Fruit fly (Drosophila melanogaster) whole organism, adult: ENCODE data around the gene simj.

Experiments
- CG11617 ChIP-seq: fragments of 200-800 bp; sonication (Bioruptor generic); optimal IDR thresholded peaks from 2 replicates; lab custom pipeline; 2017; ENCODE audit warnings: mild to moderate bottlenecking, missing biosample characterization, missing genetic modification reagents, missing genetic modification characterization
- CG12768 ChIP-seq: fragments of 200-800 bp; sonication (Bioruptor generic); optimal IDR thresholded peaks from 2 replicates; lab custom pipeline; 2017; ENCODE audit warnings: missing biosample characterization, missing genetic modification characterization, mild to moderate bottlenecking, moderate library complexity, missing genetic modification reagents
- CG14711 ChIP-seq: fragments of 200-800 bp; sonication (Bioruptor generic); optimal IDR thresholded peaks from 2 replicates; lab custom pipeline; 2018; ENCODE audit warnings: missing biosample characterization, mild to moderate bottlenecking, missing genetic modification characterization, moderate library complexity
- CG1620 ChIP-seq: fragments of 200-800 bp; sonication (Bioruptor generic); optimal IDR thresholded peaks from 2 replicates; lab custom pipeline; 2016; ENCODE audit warnings: missing biosample characterization, missing genetic modification characterization
- CG33017 ChIP-seq: fragments of 200-800 bp; sonication (Bioruptor generic); optimal IDR thresholded peaks from 2 replicates; lab custom pipeline; 2018; ENCODE audit warnings: missing biosample characterization, mild to moderate bottlenecking, missing genetic modification characterization, moderate library complexity
- CG5204 ChIP-seq: fragments of 200-800 bp; sonication (Bioruptor generic); optimal IDR thresholded peaks from 2 replicates; lab custom pipeline; 2016; ENCODE audit warnings: missing biosample characterization, missing genetic modification characterization
- CG7045 ChIP-seq: fragments of 200-800 bp; sonication (Bioruptor generic); optimal IDR thresholded peaks from 2 replicates; lab custom pipeline; 2017; ENCODE audit warnings: missing biosample characterization, mild to moderate bottlenecking, missing genetic modification characterization
- CG7101 ChIP-seq: fragments of 200-800 bp; sonication (Bioruptor generic); optimal IDR thresholded peaks from 2 replicates; lab custom pipeline; 2018; ENCODE audit warnings: missing biosample characterization, mild to moderate bottlenecking, missing genetic modification characterization, moderate library complexity
- Clk ChIP-seq: fragments of 200-800 bp; sonication (Bioruptor generic); optimal IDR thresholded peaks from 2 replicates; lab custom pipeline; 2017; ENCODE audit warnings: missing biosample characterization, missing genetic modification characterization
- Crg-1 ChIP-seq: fragments of 200-800 bp; sonication (Bioruptor generic); optimal IDR thresholded peaks from 2 replicates; lab custom pipeline; 2016; ENCODE audit warnings: missing biosample characterization, missing genetic modification characterization
- Hr96 ChIP-seq: fragments of 200-800 bp; sonication (Bioruptor generic); optimal IDR thresholded peaks from 2 replicates; lab custom pipeline; 2016; ENCODE audit warnings: missing biosample characterization, missing genetic modification characterization
- Mnt ChIP-seq: fragments of 200-800 bp; sonication (Bioruptor generic); optimal IDR thresholded peaks from 2 replicates; lab custom pipeline; 2016; ENCODE audit warnings: missing biosample characterization, mild to moderate bottlenecking, missing genetic modification characterization
- bab1 ChIP-seq: fragments of 200-800 bp; sonication (Bioruptor generic); optimal IDR thresholded peaks from 3 replicates; lab custom pipeline; 2019; ENCODE audit warnings: missing biosample characterization, mild to moderate bottlenecking, missing genetic modification characterization, moderate library complexity
- cic ChIP-seq: fragments of 200-800 bp; sonication (Bioruptor generic); optimal IDR thresholded peaks from 2 replicates; lab custom pipeline; 2017; ENCODE audit warnings: missing biosample characterization, mild to moderate bottlenecking, missing genetic modification characterization, moderate library complexity
- cnc ChIP-seq, 2 experiments: fragments of >200 bp; optimal IDR thresholded peaks; 2 replicates each; lab custom pipeline; 2017
- kay ChIP-seq: fragments of 200-800 bp; sonication (Bioruptor generic); peaks from one replicate; lab custom pipeline; 2016; ENCODE audit warnings: missing biosample characterization, missing genetic modification characterization, borderline replicate concordance
- ovo ChIP-seq: fragments of 200-800 bp; sonication (Bioruptor generic); optimal IDR thresholded peaks from 2 replicates; lab custom pipeline; 2016; ENCODE audit warnings: missing biosample characterization, missing genetic modification characterization
- pad ChIP-seq: fragments of 200-800 bp; sonication (Bioruptor generic); optimal IDR thresholded peaks from 3 replicates; lab custom pipeline; 2017; ENCODE audit warnings: missing biosample characterization, missing genetic modification characterization, mild to moderate bottlenecking, moderate library complexity, missing genetic modification reagents
- tj ChIP-seq: fragments of 200-800 bp; sonication (Bioruptor generic); optimal IDR thresholded peaks from 3 replicates; lab custom pipeline; 2017; ENCODE audit warnings: missing biosample characterization, mild to moderate bottlenecking, missing genetic modification characterization, moderate library complexity
- toe ChIP-seq: fragments of 200-800 bp; sonication (Bioruptor generic); optimal IDR thresholded peaks from 2 replicates; lab custom pipeline; 2016; ENCODE audit warnings: missing biosample characterization, missing genetic modification characterization

Gene simj

dm6 chr3L:10657311-10657710 lies 7.2 kb upstream of the simj start:
- TF ChIP-seq CG1620 (no peak), Crg-1 (GFP tag; lab: Kevin White, UChicago) (no peak), Hr96 (GFP tag; lab: Kevin White, UChicago) (no peak), CG14711 (no peak), CG12768 (GFP tag; lab: Kevin White, UChicago) (no peak), CG7045 (no peak), CG7101 (tag; lab: Kevin White, UChicago) (no peak), toe (no peak), CG11617 (no peak)

dm6 chr3L:10658362-10659127 lies 6.0 kb upstream of the simj start:
- TF ChIP-seq Hr96 (GFP tag; lab: Kevin White, UChicago) = no peak
- TF ChIP-seq CG5204 (GFP tag; lab: Kevin White, UChicago) = no peak
- no peak for TF ChIP-seq CG7045
- no peak for TF ChIP-seq Mnt (GFP tag; lab: Kevin White, UChicago)
- no peak for TF ChIP-seq cic
- TF ChIP-seq pad (GFP tag; lab: Kevin White, UChicago) = no peak
- TF ChIP-seq kay (GFP tag; lab: Kevin White, UChicago) = no peak
- TF ChIP-seq toe = no peak
- no peak for TF ChIP-seq ovo (GFP tag; lab: Kevin White, UChicago)
- TF ChIP-seq tj (GFP tag; lab: Kevin White, UChicago) = no peak
- no peak for TF ChIP-seq CG12768 (GFP tag; lab: Kevin White, UChicago)
- no peak for TF ChIP-seq CG1620
- TF ChIP-seq cnc (optimal IDR thresholded peaks at IDR 0.05; lab: Kevin White, UChicago) = no peak
- TF ChIP-seq CG14711 = no peak
- TF ChIP-seq Clk (GFP tag; lab: Kevin White, UChicago) = no peak
- TF ChIP-seq CG11617 = no peak

- TF ChIP-seq Hr96 (GFP tag; lab: Kevin White, UChicago) = no peak
- no peak for TF ChIP-seq Clk (GFP tag; lab: Kevin White, UChicago)
- no peak for TF ChIP-seq toe
- no peak for TF ChIP-seq kay (GFP tag; lab: Kevin White, UChicago)
Measured at dm6 chr3L:10659524-10659923, 5.0 kb upstream of the simj start.

dm6 chr3L:10659993-10660743 lies 4.4 kb upstream of the simj start:
- TF ChIP-seq kay (GFP tag; lab: Kevin White, UChicago) (peak; percentile 92), pad (GFP tag; lab: Kevin White, UChicago) (no peak)

dm6 chr3L:10660744-10661589 lies 3.6 kb upstream of the simj start, which contains the start of the genes CG32066 and CG8003:
TSS of gene CG32066 (minus strand) at chr3L:10661013.
TSS of gene CG8003 (plus strand) at chr3L:10661475.
- TF ChIP-seq CG11617 (peak; percentile 41), toe (no peak), bab1 (GFP tag; lab: Kevin White, UChicago) (peak; percentile 55), cic (peak; percentile 31), Clk (GFP tag; lab: Kevin White, UChicago) (no peak), CG7045 (peak; percentile 34), CG7101 (tag; lab: Kevin White, UChicago) (peak; percentile 69), cnc (optimal IDR thresholded peaks at IDR 0.05; lab: Kevin White, UChicago) (no peak), CG14711 (no peak), pad (GFP tag; lab: Kevin White, UChicago) (peak; percentile 42), ovo (GFP tag; lab: Kevin White, UChicago) (peak; percentile 7), CG12768 (GFP tag; lab: Kevin White, UChicago) (peak; percentile 32), CG33017 (tag; lab: Kevin White, UChicago) (no peak), tj (GFP tag; lab: Kevin White, UChicago) (peak; percentile 81), Crg-1 (GFP tag; lab: Kevin White, UChicago) (peak; percentile 13), Mnt (GFP tag; lab: Kevin White, UChicago) (peak; percentile 68), CG1620 (peak; percentile 42)

dm6 chr3L:10663190-10663763 lies 1.3 kb upstream of the simj start, which contains the start of gene Adi1:
TSS of gene Adi1 (plus strand) at chr3L:10663376.
- TF ChIP-seq Clk (GFP tag; lab: Kevin White, UChicago) (no peak), bab1 (GFP tag; lab: Kevin White, UChicago) (peak; percentile 33), CG33017 (tag; lab: Kevin White, UChicago) (no peak), CG14711 (no peak), cic (no peak)
